Worm (Caenorhabditis elegans): Measurements from ENCODE around the gene nas-15.

Gene nas-15

ce11 chrX:790593-790992 lies 13.1 kb downstream of the nas-15 start:
- TF ChIP-seq lin-11 (tag; optimal IDR thresholded peaks at IDR 0.05), result no peak
- no peak for TF ChIP-seq Y55F3AM.14 (GFP tag; optimal IDR thresholded peaks at IDR 0.05)
- TF ChIP-seq nhr-12 (tag; optimal IDR thresholded peaks at IDR 0.05), result no peak
- no peak for TF ChIP-seq R02D3.7 (tag; optimal IDR thresholded peaks at IDR 0.05)
- no peak for TF ChIP-seq unc-39 (tag; optimal IDR thresholded peaks at IDR 0.05)
- TF ChIP-seq zag-1 (tag; optimal IDR thresholded peaks at IDR 0.05), result no peak
- TF ChIP-seq gmeb-1 (tag; optimal IDR thresholded peaks at IDR 0.05), result no peak
- TF ChIP-seq unc-55 (GFP tag; optimal IDR thresholded peaks at IDR 0.05), result no peak
- no peak for TF ChIP-seq nhr-21 (tag; optimal IDR thresholded peaks at IDR 0.05)
- no peak for TF ChIP-seq elt-3 (tag; optimal IDR thresholded peaks at IDR 0.05)
- no peak for TF ChIP-seq fos-1 (tag; optimal IDR thresholded peaks at IDR 0.05)
- TF ChIP-seq mdl-1 (tag; optimal IDR thresholded peaks at IDR 0.05), result no peak
- no peak for TF ChIP-seq ceh-16 (tag; optimal IDR thresholded peaks at IDR 0.05)
- TF ChIP-seq lsy-2 (tag; optimal IDR thresholded peaks at IDR 0.05), result no peak
- no peak for TF ChIP-seq nhr-6 (tag; optimal IDR thresholded peaks at IDR 0.05)
- no peak for TF ChIP-seq unc-62 (GFP tag; optimal IDR thresholded peaks at IDR 0.05)

DNA sequence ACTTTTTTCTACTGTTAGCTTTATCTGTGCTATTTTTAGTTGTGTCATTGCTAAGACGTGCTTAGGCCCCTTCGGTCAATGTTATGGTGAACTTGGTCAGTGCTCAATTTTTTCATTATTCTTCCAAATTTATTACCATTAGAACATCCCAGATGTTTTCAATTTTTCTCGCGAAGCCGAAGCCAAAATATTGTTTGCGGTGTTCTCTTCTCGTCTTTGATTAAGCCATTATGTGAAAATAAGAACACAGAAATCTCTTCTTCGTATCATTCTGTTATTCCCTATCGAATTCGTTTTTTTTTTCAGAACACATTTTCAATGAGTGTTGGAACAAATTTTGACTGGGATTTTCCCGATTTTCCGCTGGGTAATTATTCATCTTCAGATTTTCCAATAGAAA lies 25.0 kb downstream of the nas-15 start, which contains the start of gene gtr-1:
Gene gtr-1, plus strand, starts transcription at position 301 of the 400 bp plus-strand sequence.
- TF ChIP-seq sem-4 (tag; optimal IDR thresholded peaks at IDR 0.05) (no peak), nhr-6 (tag; optimal IDR thresholded peaks at IDR 0.05) (no peak), ama-1 (optimal IDR thresholded peaks at IDR 0.05) (no peak), skn-1 (tag; optimal IDR thresholded peaks at IDR 0.05) (no peak), zag-1 (tag; optimal IDR thresholded peaks at IDR 0.05) (no peak), dmd-4 (tag; optimal IDR thresholded peaks at IDR 0.05) (no peak), peb-1 (tag; optimal IDR thresholded peaks at IDR 0.05) (no peak), ztf-4 (tag; optimal IDR thresholded peaks at IDR 0.05) (no peak), nhr-11 (tag; optimal IDR thresholded peaks at IDR 0.05) (no peak)

DNA sequence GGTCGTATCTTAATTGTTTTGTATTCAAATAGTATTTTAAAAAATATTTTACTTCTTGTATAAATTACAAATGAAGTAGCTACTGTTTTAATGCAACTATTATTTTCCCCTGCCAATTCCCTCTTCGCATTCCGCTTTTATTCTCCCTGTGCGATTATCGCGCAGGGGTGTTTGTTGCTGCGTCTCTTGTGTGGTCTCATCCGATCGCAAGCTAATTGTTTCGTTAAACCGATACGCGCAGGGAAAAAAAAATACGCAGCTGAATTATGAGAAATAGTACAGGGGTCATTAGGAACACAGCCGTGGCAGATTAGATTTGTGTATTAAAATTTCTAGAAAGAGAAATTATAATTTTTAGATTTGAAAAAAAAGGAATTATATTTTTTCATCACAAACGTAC lies 29.0 kb downstream of the nas-15 start:
- no peak for TF ChIP-seq elt-1 (tag; optimal IDR thresholded peaks at IDR 0.05)
- peak; percentile 100 for TF ChIP-seq crh-2 (tag; optimal IDR thresholded peaks at IDR 0.05)
- TF ChIP-seq nhr-11 (tag; optimal IDR thresholded peaks at IDR 0.05), result peak; percentile 84
- TF ChIP-seq fos-1 (tag; optimal IDR thresholded peaks at IDR 0.05), result peak; percentile 100
- peak; percentile 98 for TF ChIP-seq lin-13 (GFP tag; optimal IDR thresholded peaks at IDR 0.05)
- peak; percentile 96 for TF ChIP-seq nhr-77 (tag; optimal IDR thresholded peaks at IDR 0.05)
- peak; percentile 99 for TF ChIP-seq egl-27 (tag; optimal IDR thresholded peaks at IDR 0.05)
- no peak for TF ChIP-seq ama-1 (optimal IDR thresholded peaks at IDR 0.05)
- TF ChIP-seq nhr-129 (tag; optimal IDR thresholded peaks at IDR 0.05), result peak; percentile 99
- TF ChIP-seq sma-3 (GFP tag; optimal IDR thresholded peaks at IDR 0.05), result peak; percentile 99
- TF ChIP-seq nhr-10 (tag; optimal IDR thresholded peaks at IDR 0.05), result peak; percentile 98
- TF ChIP-seq nhr-12 (tag; optimal IDR thresholded peaks at IDR 0.05), result peak; percentile 63
- TF ChIP-seq lsy-2 (tag; optimal IDR thresholded peaks at IDR 0.05), result peak; percentile 95 to 96
- peak; percentile 74 for TF ChIP-seq mbf-1 (tag; optimal IDR thresholded peaks at IDR 0.05)
- TF ChIP-seq dmd-4 (tag; optimal IDR thresholded peaks at IDR 0.05), result peak; percentile 77
- TF ChIP-seq nhr-6 (tag; optimal IDR thresholded peaks at IDR 0.05), result peak; percentile 98
- TF ChIP-seq elt-3 (tag; optimal IDR thresholded peaks at IDR 0.05), result no peak
- TF ChIP-seq skn-1 (tag; optimal IDR thresholded peaks at IDR 0.05), result peak; percentile 93
- TF ChIP-seq unc-39 (tag; optimal IDR thresholded peaks at IDR 0.05), result peak; percentile 46
- TF ChIP-seq ceh-16 (tag; optimal IDR thresholded peaks at IDR 0.05), result peak; percentile 99
- peak; percentile 97 for TF ChIP-seq zag-1 (tag; optimal IDR thresholded peaks at IDR 0.05)
- TF ChIP-seq nhr-25 (tag; optimal IDR thresholded peaks at IDR 0.05), result peak; percentile 98
- TF ChIP-seq gmeb-1 (tag; optimal IDR thresholded peaks at IDR 0.05), result peak; percentile 95
- TF ChIP-seq aly-2 (tag; optimal IDR thresholded peaks at IDR 0.05), result no peak
- peak; percentile 96 for TF ChIP-seq ztf-4 (tag; optimal IDR thresholded peaks at IDR 0.05)
- peak; percentile 67 for TF ChIP-seq ztf-11 (tag; optimal IDR thresholded peaks at IDR 0.05)
- peak; percentile 89 for TF ChIP-seq snpc-4 (tag; optimal IDR thresholded peaks at IDR 0.05)
- TF ChIP-seq Y55F3AM.14 (GFP tag; optimal IDR thresholded peaks at IDR 0.05), result peak; percentile 96
- TF ChIP-seq alr-1 (tag; optimal IDR thresholded peaks at IDR 0.05), result peak; percentile 82
- TF ChIP-seq mdl-1 (tag; optimal IDR thresholded peaks at IDR 0.05), result peak; percentile 84 to 93
- peak; percentile 69 for TF ChIP-seq R02D3.7 (tag; optimal IDR thresholded peaks at IDR 0.05)
- TF ChIP-seq nhr-21 (tag; optimal IDR thresholded peaks at IDR 0.05), result peak; percentile 99
- peak; percentile 83 for TF ChIP-seq blmp-1 (tag; optimal IDR thresholded peaks at IDR 0.05; ENCODE audit: insufficient read depth)
- peak; percentile 98 for TF ChIP-seq ceh-82 (tag; optimal IDR thresholded peaks at IDR 0.05)
- peak; percentile 99 for TF ChIP-seq lin-11 (tag; optimal IDR thresholded peaks at IDR 0.05)
- no peak for TF ChIP-seq nhr-23 (tag; optimal IDR thresholded peaks at IDR 0.05)
- peak; percentile 96 for TF ChIP-seq sem-4 (tag; optimal IDR thresholded peaks at IDR 0.05)
- no peak for TF ChIP-seq ztf-1 (GFP tag; conservative IDR thresholded peaks at IDR 0.05)
- TF ChIP-seq lin-39 (tag; optimal IDR thresholded peaks at IDR 0.05), result peak; percentile 89
- peak; percentile 98 for TF ChIP-seq mab-5 (tag; optimal IDR thresholded peaks at IDR 0.05)
- peak; percentile 97 for TF ChIP-seq F13H6.1 (tag; optimal IDR thresholded peaks at IDR 0.05)
- TF ChIP-seq nhr-237 (tag; optimal IDR thresholded peaks at IDR 0.05), result peak; percentile 95
- peak; percentile 67 for TF ChIP-seq ZK546.5 (tag; optimal IDR thresholded peaks at IDR 0.05)
- TF ChIP-seq unc-55 (GFP tag; optimal IDR thresholded peaks at IDR 0.05), result peak; percentile 100
- TF ChIP-seq sma-9 (GFP tag; optimal IDR thresholded peaks at IDR 0.05), result peak; percentile 97
- no peak for TF ChIP-seq sma-9 (tag; optimal IDR thresholded peaks at IDR 0.05)
